Fruit fly (Drosophila melanogaster) whole organism, embryonic: ENCODE results near the gene Nup153.

Experiments
- Atf6 ChIP-seq: fragments of 200-800 bp; sonication (Bioruptor generic); IDR thresholded peaks from 2 replicates; pipeline ENCODE4 v1.3.6; 2022; ENCODE audit warnings: missing biosample characterization, missing genetic modification characterization
- BEAF-32 ChIP-seq: fragments of 200-800 bp; sonication (Bioruptor generic); optimal IDR thresholded peaks from 3 replicates; lab custom pipeline; 2017; ENCODE audit warnings: missing biosample characterization, missing genetic modification characterization, mild to moderate bottlenecking, moderate library complexity, missing genetic modification reagents
- CG12236 ChIP-seq: fragments of 200-800 bp; sonication (Bioruptor generic); optimal IDR thresholded peaks from 2 replicates; lab custom pipeline; 2016; ENCODE audit warnings: missing biosample characterization, missing genetic modification characterization
- CG12299 ChIP-seq: fragments of 200-800 bp; sonication (Bioruptor generic); optimal IDR thresholded peaks from 2 replicates; lab custom pipeline; 2018; ENCODE audit warnings: missing biosample characterization, mild to moderate bottlenecking, missing genetic modification characterization
- CG1233 ChIP-seq: fragments of 200-800 bp; sonication (Bioruptor generic); optimal IDR thresholded peaks from 4 replicates; lab custom pipeline; 2018; ENCODE audit warnings: missing biosample characterization, mild to moderate bottlenecking, missing genetic modification characterization
- CG13287 ChIP-seq: fragments of 200-800 bp; sonication (Bioruptor generic); IDR thresholded peaks from 2 replicates; pipeline ENCODE4 v1.3.6; 2022; ENCODE audit warnings: missing biosample characterization, missing genetic modification characterization; ENCODE audit not compliant: partially characterized antibody
- CG17361 ChIP-seq: fragments of 200-800 bp; sonication (Bioruptor generic); IDR thresholded peaks from 3 replicates; pipeline ENCODE4 v1.3.6; 2022; ENCODE audit warnings: missing biosample characterization, missing genetic modification characterization
- CG17612 ChIP-seq: fragments of 200-800 bp; sonication (Bioruptor generic); IDR thresholded peaks from 2 replicates; pipeline ENCODE4 v1.3.6; 2022; ENCODE audit warnings: missing biosample characterization, missing genetic modification characterization
- CG18262 ChIP-seq: fragments of 200-800 bp; optimal IDR thresholded peaks from 3 replicates; lab custom pipeline; 2019; ENCODE audit warnings: missing biosample characterization, mild to moderate bottlenecking, missing genetic modification characterization, moderate library complexity
- CG2120 ChIP-seq: fragments of 200-800 bp; sonication (Bioruptor generic); optimal IDR thresholded peaks from 3 replicates; lab custom pipeline; 2016; ENCODE audit warnings: missing biosample characterization, missing genetic modification characterization
- CG2712 ChIP-seq: fragments of 200-800 bp; optimal IDR thresholded peaks from 3 replicates; lab custom pipeline; 2019; ENCODE audit warnings: missing biosample characterization, mild to moderate bottlenecking, missing genetic modification characterization, moderate library complexity
- CG31224 ChIP-seq: fragments of 200-800 bp; sonication (Bioruptor generic); IDR thresholded peaks from 2 replicates; pipeline ENCODE4 v1.3.6; 2022; ENCODE audit warnings: missing biosample characterization, missing genetic modification characterization
- CG31441 ChIP-seq: fragments of 200-800 bp; sonication (Bioruptor generic); IDR thresholded peaks from 2 replicates; pipeline ENCODE4 v1.3.6; 2022; ENCODE audit warnings: missing biosample characterization, missing genetic modification characterization
- CG34224 ChIP-seq: fragments of 200-800 bp; sonication (Bioruptor generic); IDR thresholded peaks from 3 replicates; pipeline ENCODE4 v1.3.6; 2022; ENCODE audit warnings: missing biosample characterization, missing genetic modification characterization; ENCODE audit not compliant: partially characterized antibody
- CG3838 ChIP-seq: fragments of 200-800 bp; sonication (Bioruptor generic); optimal IDR thresholded peaks from 3 replicates; lab custom pipeline; 2016; ENCODE audit warnings: missing biosample characterization, missing genetic modification characterization
- CG3995 ChIP-seq: fragments of 200-800 bp; sonication (Bioruptor generic); optimal IDR thresholded peaks from 3 replicates; lab custom pipeline; 2016; ENCODE audit warnings: missing biosample characterization, missing genetic modification characterization
- CG6272 ChIP-seq: fragments of 200-800 bp; sonication (Bioruptor generic); IDR thresholded peaks from 2 replicates; pipeline ENCODE4 v1.3.6; 2022; ENCODE audit warnings: missing biosample characterization, missing genetic modification characterization
- CG6654 ChIP-seq: fragments of 200-800 bp; sonication (Bioruptor generic); optimal IDR thresholded peaks from 2 replicates; lab custom pipeline; 2017; ENCODE audit warnings: missing biosample characterization, mild to moderate bottlenecking, missing genetic modification characterization
- CG6765 ChIP-seq: fragments of 200-800 bp; sonication (Bioruptor generic); optimal IDR thresholded peaks from 3 replicates; lab custom pipeline; 2017; ENCODE audit warnings: missing biosample characterization, mild to moderate bottlenecking, missing genetic modification characterization
- CG6813 ChIP-seq: fragments of 200-800 bp; sonication (Bioruptor generic); optimal IDR thresholded peaks from 2 replicates; lab custom pipeline; 2017; ENCODE audit warnings: missing biosample characterization, missing genetic modification characterization, mild to moderate bottlenecking, moderate library complexity, missing genetic modification reagents
- CG7372 ChIP-seq: fragments of 200-800 bp; sonication (Bioruptor generic); IDR thresholded peaks from 2 replicates; pipeline ENCODE4 v1.3.6; 2022; ENCODE audit warnings: missing biosample characterization, missing genetic modification characterization
- CG7786 ChIP-seq: fragments of 200-800 bp; sonication (Bioruptor generic); optimal IDR thresholded peaks from 2 replicates; lab custom pipeline; 2016; ENCODE audit warnings: missing biosample characterization, missing genetic modification characterization
- CG7987 ChIP-seq: fragments of 200-800 bp; sonication (Bioruptor generic); optimal IDR thresholded peaks from 2 replicates; lab custom pipeline; 2018; ENCODE audit warnings: missing biosample characterization, mild to moderate bottlenecking, missing genetic modification characterization, moderate library complexity
- CkIIα-i1 ChIP-seq: fragments of 200-800 bp; sonication (Bioruptor generic); IDR thresholded peaks from 2 replicates; pipeline ENCODE4 v1.3.6; 2022; ENCODE audit warnings: missing biosample characterization, missing genetic modification characterization
- Dek ChIP-seq: fragments of 200-800 bp; sonication (Bioruptor generic); optimal IDR thresholded peaks from 3 replicates; lab custom pipeline; 2019; ENCODE audit warnings: missing biosample characterization, mild to moderate bottlenecking, missing genetic modification characterization, moderate library complexity
- H15 ChIP-seq: fragments of 200-800 bp; sonication (Bioruptor generic); IDR thresholded peaks from 3 replicates; pipeline ENCODE4 v1.3.6; 2022; ENCODE audit warnings: missing biosample characterization, missing genetic modification characterization
- Hey ChIP-seq: fragments of 200-800 bp; sonication (Bioruptor generic); optimal IDR thresholded peaks from 3 replicates; lab custom pipeline; 2018; ENCODE audit warnings: missing biosample characterization, mild to moderate bottlenecking, missing genetic modification characterization
- Hmx ChIP-seq: fragments of 200-800 bp; sonication (Bioruptor generic); optimal IDR thresholded peaks from 2 replicates; lab custom pipeline; 2016; ENCODE audit warnings: missing biosample characterization, missing genetic modification characterization
- Hsf ChIP-seq: fragments of 200-800 bp; sonication (Bioruptor generic); optimal IDR thresholded peaks from 3 replicates; lab custom pipeline; 2016; ENCODE audit warnings: missing biosample characterization, missing genetic modification characterization
- Lpt ChIP-seq: fragments of >200 bp; optimal IDR thresholded peaks from 2 replicates; lab custom pipeline; 2018; ENCODE audit warnings: missing biosample characterization, missing genetic modification characterization
- NFAT ChIP-seq: fragments of 200-800 bp; sonication (Bioruptor generic); IDR thresholded peaks from 2 replicates; pipeline ENCODE4 v1.3.6; 2022; ENCODE audit warnings: missing biosample characterization, missing genetic modification characterization
- Nf-YB ChIP-seq: fragments of 200-800 bp; sonication (Bioruptor generic); optimal IDR thresholded peaks from 3 replicates; lab custom pipeline; 2019; ENCODE audit warnings: missing biosample characterization, mild to moderate bottlenecking, missing genetic modification characterization, moderate library complexity
- Nf-YC ChIP-seq: fragments of 200-800 bp; optimal IDR thresholded peaks from 3 replicates; lab custom pipeline; 2019; ENCODE audit warnings: missing biosample characterization, mild to moderate bottlenecking, missing genetic modification characterization, moderate library complexity
- Oli ChIP-seq: fragments of 200-800 bp; sonication (Bioruptor generic); optimal IDR thresholded peaks from 2 replicates; lab custom pipeline; 2018; ENCODE audit warnings: missing biosample characterization, mild to moderate bottlenecking, missing genetic modification characterization, moderate library complexity
- Optix ChIP-seq: fragments of 200-800 bp; sonication (Bioruptor generic); IDR thresholded peaks from 3 replicates; pipeline ENCODE4 v1.3.6; 2022; ENCODE audit warnings: missing biosample characterization, missing genetic modification characterization
- Spps ChIP-seq: fragments of 200-800 bp; sonication (Bioruptor generic); optimal IDR thresholded peaks from 2 replicates; lab custom pipeline; 2018; ENCODE audit warnings: missing biosample characterization, mild to moderate bottlenecking, missing genetic modification characterization
- TFAM ChIP-seq: fragments of 200-800 bp; sonication (Bioruptor generic); optimal IDR thresholded peaks from 2 replicates; lab custom pipeline; 2017; ENCODE audit warnings: missing biosample characterization, missing genetic modification characterization, inconsistent platforms
- cad ChIP-seq: fragments of >200 bp; optimal IDR thresholded peaks from 2 replicates; lab custom pipeline; 2017; ENCODE audit warnings: missing biosample characterization, missing genetic modification characterization
- chinmo ChIP-seq: fragments of 200-800 bp; sonication (Bioruptor generic); IDR thresholded peaks from 4 replicates; pipeline ENCODE4 v1.3.6; 2022; ENCODE audit warnings: missing biosample characterization, missing genetic modification characterization; ENCODE audit not compliant: partially characterized antibody
- croc ChIP-seq: fragments of 200-800 bp; sonication (Bioruptor generic); conservative IDR thresholded peaks from 3 replicates; pipeline ENCODE4 v1.3.6; 2022; ENCODE audit warnings: missing biosample characterization, missing genetic modification characterization
- fd3F ChIP-seq: fragments of 200-800 bp; sonication (Bioruptor generic); optimal IDR thresholded peaks from 2 replicates; lab custom pipeline; 2018; ENCODE audit warnings: missing biosample characterization, mild to moderate bottlenecking, missing genetic modification characterization, moderate library complexity
- gce ChIP-seq: fragments of 200-800 bp; sonication (Bioruptor generic); IDR thresholded peaks from 3 replicates; pipeline ENCODE4 v1.3.6; 2022; ENCODE audit warnings: missing biosample characterization, missing genetic modification characterization
- grn ChIP-seq: fragments of 200-800 bp; sonication (Bioruptor generic); optimal IDR thresholded peaks from 3 replicates; lab custom pipeline; 2017; ENCODE audit warnings: missing biosample characterization, missing genetic modification characterization
- hbn ChIP-seq: fragments of 200-800 bp; sonication (Bioruptor generic); IDR thresholded peaks from 2 replicates; pipeline ENCODE4 v1.3.6; 2022; ENCODE audit warnings: missing biosample characterization, missing genetic modification characterization; ENCODE audit not compliant: partially characterized antibody
- jigr1 ChIP-seq: fragments of 200-800 bp; sonication (Bioruptor generic); IDR thresholded peaks from 3 replicates; pipeline ENCODE4 v1.3.6; 2022; ENCODE audit warnings: missing biosample characterization, missing genetic modification characterization
- jumu ChIP-seq: fragments of 200-800 bp; sonication (Bioruptor generic); optimal IDR thresholded peaks from 3 replicates; lab custom pipeline; 2016; ENCODE audit warnings: missing biosample characterization, missing genetic modification characterization
- lbe ChIP-seq: fragments of 200-800 bp; sonication (Bioruptor generic); optimal IDR thresholded peaks from 2 replicates; lab custom pipeline; 2016; ENCODE audit warnings: missing biosample characterization, mild to moderate bottlenecking, missing genetic modification characterization
- mam ChIP-seq: fragments of 200-800 bp; sonication (Bioruptor generic); optimal IDR thresholded peaks from 3 replicates; lab custom pipeline; 2016; ENCODE audit warnings: missing biosample characterization, missing genetic modification characterization
- pros ChIP-seq: fragments of 200-800 bp; sonication (Bioruptor generic); optimal IDR thresholded peaks from 3 replicates; lab custom pipeline; 2019; ENCODE audit warnings: missing biosample characterization, mild to moderate bottlenecking, missing genetic modification characterization, moderate library complexity
- row ChIP-seq: fragments of 200-800 bp; sonication (Bioruptor generic); IDR thresholded peaks from 3 replicates; pipeline ENCODE4 v1.3.6; 2022; ENCODE audit warnings: missing biosample characterization, missing genetic modification characterization
- sens ChIP-seq: fragments of 200-800 bp; sonication (Bioruptor generic); peaks from one replicate; lab custom pipeline; 2016; ENCODE audit warnings: missing biosample characterization, missing genetic modification characterization
- sqz ChIP-seq: fragments of 200-800 bp; sonication (Bioruptor generic); optimal IDR thresholded peaks from 3 replicates; lab custom pipeline; 2018; ENCODE audit warnings: missing biosample characterization, mild to moderate bottlenecking, missing genetic modification characterization
- yki ChIP-seq: fragments of >200 bp; optimal IDR thresholded peaks from 3 replicates; lab custom pipeline; 2018

The Nup153 gene

dm6 chrX:16593418-16593817 is 5.6 kb upstream of the Nup153 start, which contains the start of the genes SMC3 and Ubc7 (continued):
- TF ChIP-seq CG13287 (GFP tag; lab: Robert Waterston, UW) (peak; percentile 93), CG6272 (GFP tag; lab: Robert Waterston, UW) (no peak), CG12236 (no peak), CG34224 (GFP tag; lab: Robert Waterston, UW) (peak; percentile 95), CkIIα-i1 (no peak), Hmx (no peak), H15 (no peak), CG7987 (no peak), Oli (tag; lab: Kevin White, UChicago) (no peak), yki (lab: Kevin White, UChicago) (no peak), hbn (GFP tag; lab: Robert Waterston, UW) (peak; percentile 88), fd3F (GFP tag; lab: Kevin White, UChicago) (no peak), CG17361 (GFP tag; lab: Robert Waterston, UW) (peak; percentile 27; the same call in 1 of the 3 replicates), pros (no peak), lbe (GFP tag; lab: Kevin White, UChicago) (peak; percentile 33), Lpt (GFP tag; lab: Kevin White, UChicago) (no peak), CG17612 (no peak), CG31441 (no peak), Nf-YB (GFP tag; lab: Kevin White, UChicago) (no peak), CG2712 (tag; lab: Kevin White, UChicago) (peak; percentile 26), Optix (GFP tag; lab: Robert Waterston, UW) (no peak), CG6765 (GFP tag; lab: Kevin White, UChicago) (no peak), mam (GFP tag; lab: Kevin White, UChicago) (no peak), chinmo (GFP tag; lab: Robert Waterston, UW) (peak; percentile 94; the same call in 3 of the 4 replicates), CG3995 (GFP tag; lab: Kevin White, UChicago) (peak; percentile 65), CG7372 (GFP tag; lab: Robert Waterston, UW) (no peak), CG2120 (GFP tag; lab: Kevin White, UChicago) (no peak), jumu (no peak), CG7786 (GFP tag; lab: Kevin White, UChicago) (no peak), Hsf (no peak), CG3838 (GFP tag; lab: Kevin White, UChicago) (no peak), CG1233 (GFP tag; lab: Kevin White, UChicago) (no peak), CG18262 (tag; lab: Kevin White, UChicago) (peak; percentile 24), gce (GFP tag; lab: Robert Waterston, UW) (no peak), cad (GFP tag; lab: Kevin White, UChicago) (no peak), Spps (tag; lab: Kevin White, UChicago) (no peak), grn (GFP tag; lab: Kevin White, UChicago) (no peak), BEAF-32 (GFP tag; lab: Kevin White, UChicago) (peak; percentile 85), sens (peak; percentile 79), CG6813 (GFP tag; lab: Kevin White, UChicago) (no peak), NFAT (GFP tag; lab: Robert Waterston, UW) (no peak), CG31224 (no peak), jigr1 (GFP tag; lab: Robert Waterston, UW) (no peak), sqz (GFP tag; lab: Kevin White, UChicago) (no peak), croc (GFP tag; lab: Robert Waterston, UW) (no peak), Atf6 (GFP tag; lab: Robert Waterston, UW) (no peak), TFAM (GFP tag; lab: Kevin White, UChicago) (no peak), CG12299 (tag; lab: Kevin White, UChicago) (no peak), Hey (tag; lab: Kevin White, UChicago) (no peak), Nf-YC (tag; lab: Kevin White, UChicago) (peak; percentile 6), row (GFP tag; lab: Robert Waterston, UW) (0 out of 3 replicates have a peak, but pooled peaks have one; percentile 17), CG6654 (no peak), Dek (tag; lab: Kevin White, UChicago) (no peak)
